Fruit fly (Drosophila melanogaster): ENCODE data around the gene mtd.

dm6 chr3R:5399096-5399495 lies 48.9 kb upstream of the mtd start, which contains the start of gene Or83a:
- TF ChIP-seq psq (optimal IDR thresholded peaks at IDR 0.05) (no peak), Myc (optimal IDR thresholded peaks at IDR 0.05) (no peak)

Measured in Kc167 (cell line).